Fruit fly (Drosophila melanogaster): ENCODE data around the gene PolE1.

The PolE1 gene

dm6 chr3R:23355829-23356738 is 8.2 kb downstream of the PolE1 start, which contains the start of the genes ATPsynCF6 and Sec13 (continued):
- TF ChIP-seq CG18011 (GFP tag; optimal IDR thresholded peaks at IDR 0.05) (no peak), hb (GFP tag; IDR thresholded peaks at IDR 0.05; ENCODE audit: partially characterized antibody) (peak; percentile 85), onecut (GFP tag; IDR thresholded peaks at IDR 0.05) (no peak), Hsf (GFP tag; optimal IDR thresholded peaks at IDR 0.05) (peak; percentile 33), chif (GFP tag; optimal IDR thresholded peaks at IDR 0.05) (no peak), CG14710 (tag; optimal IDR thresholded peaks at IDR 0.05) (peak; percentile 76), grn (GFP tag; optimal IDR thresholded peaks at IDR 0.05) (no peak), BtbVII (GFP tag; optimal IDR thresholded peaks at IDR 0.05) (no peak), ken (GFP tag; IDR thresholded peaks at IDR 0.05) (no peak; the same call in 2 of the 3 replicates), Dbx (GFP tag; IDR thresholded peaks at IDR 0.05) (peak; percentile 69), CG1603 (tag; optimal IDR thresholded peaks at IDR 0.05) (peak; percentile 42), Doc2 (GFP tag; IDR thresholded peaks at IDR 0.05) (no peak), CG7963 (GFP tag; IDR thresholded peaks at IDR 0.05; ENCODE audit: partially characterized antibody) (peak; percentile 84), gfzf (GFP tag; optimal IDR thresholded peaks at IDR 0.05) (peak; percentile 70), fd102C (GFP tag; optimal IDR thresholded peaks at IDR 0.05) (no peak), CG7745 (tag; optimal IDR thresholded peaks at IDR 0.05) (no peak), CG11398 (GFP tag; optimal IDR thresholded peaks at IDR 0.05) (no peak), nom (GFP tag; optimal IDR thresholded peaks at IDR 0.05) (no peak), Jarid2 (GFP tag; optimal IDR thresholded peaks at IDR 0.05) (no peak), mam (GFP tag; optimal IDR thresholded peaks at IDR 0.05) (peak; percentile 39), CG8290 (GFP tag; optimal IDR thresholded peaks at IDR 0.05) (peak; percentile 22), CG8290 (tag; optimal IDR thresholded peaks at IDR 0.05) (peak; percentile 2 to 19), CG33557 (GFP tag; optimal IDR thresholded peaks at IDR 0.05) (no peak), ems (GFP tag; optimal IDR thresholded peaks at IDR 0.05) (peak; percentile 13), Hey (tag; optimal IDR thresholded peaks at IDR 0.05) (no peak), CG17328 (GFP tag; IDR thresholded peaks at IDR 0.05) (peak; percentile 37; the same call in 1 of the 2 replicates), Ssrp (tag; optimal IDR thresholded peaks at IDR 0.05) (peak; percentile 38), CG11456 (GFP tag; IDR thresholded peaks at IDR 0.05) (peak; percentile 75), schlank (tag; optimal IDR thresholded peaks at IDR 0.05) (no peak), CG17612 (GFP tag; IDR thresholded peaks at IDR 0.05) (no peak), NK7.1 (GFP tag; optimal IDR thresholded peaks at IDR 0.05) (peak; percentile 2), CG12744 (GFP tag; optimal IDR thresholded peaks at IDR 0.05) (no peak), Trl (optimal IDR thresholded peaks at IDR 0.05) (no peak), Trl (GFP tag; optimal IDR thresholded peaks at IDR 0.05) (peak; percentile 41), Mrtf (GFP tag; IDR thresholded peaks at IDR 0.05) (peak; percentile 37; the same call in 1 of the 3 replicates), CG6765 (GFP tag; optimal IDR thresholded peaks at IDR 0.05) (no peak), CG7786 (GFP tag; optimal IDR thresholded peaks at IDR 0.05) (no peak), exex (tag; optimal IDR thresholded peaks at IDR 0.05) (peak; percentile 37), CG18599 (GFP tag; optimal IDR thresholded peaks at IDR 0.05) (peak; percentile 66), BEAF-32 (GFP tag; optimal IDR thresholded peaks at IDR 0.05) (peak; percentile 87), CG43689 (GFP tag; IDR thresholded peaks at IDR 0.05) (0 out of 2 replicates have a peak, but pooled peaks have one; percentile 15), CG42726 (GFP tag; IDR thresholded peaks at IDR 0.05; ENCODE audit: partially characterized antibody) (peak; percentile 93), Sox100B (GFP tag; optimal IDR thresholded peaks at IDR 0.05) (peak; percentile 60), jigr1 (GFP tag; IDR thresholded peaks at IDR 0.05) (no peak), CG1529 (GFP tag; optimal IDR thresholded peaks at IDR 0.05) (no peak), CG8359 (GFP tag; optimal IDR thresholded peaks at IDR 0.05; ENCODE audit: borderline replicate concordance) (no peak), caup (GFP tag; optimal IDR thresholded peaks at IDR 0.05; ENCODE audit: severe bottlenecking) (peak; percentile 52), crp (GFP tag; optimal IDR thresholded peaks at IDR 0.05) (no peak)
